Worm (Caenorhabditis elegans) whole organism, L2 larva: ENCODE data around the gene str-60.

Experiments
- F13H6.1 ChIP-seq: sonication (generic microtip); optimal IDR thresholded peaks from 2 replicates; lab custom pipeline; 2016; ENCODE audit warnings: missing genetic modification characterization, missing compliant biosample characterization
- ama-1 ChIP-seq: fragments of 150-350 bp; optimal IDR thresholded peaks from 2 replicates; lab custom pipeline; 2018; ENCODE audit warnings: inconsistent platforms
- ceh-82 ChIP-seq: fragments of 150-350 bp; optimal IDR thresholded peaks from 2 replicates; lab custom pipeline; 2014; ENCODE audit warnings: missing biosample characterization, missing genetic modification characterization
- dmd-4 ChIP-seq: sonication (generic microtip); optimal IDR thresholded peaks from 2 replicates; lab custom pipeline; 2017; ENCODE audit warnings: missing biosample characterization, missing genetic modification characterization
- elt-3 ChIP-seq: sonication (generic microtip); optimal IDR thresholded peaks from 2 replicates; lab custom pipeline; 2017; ENCODE audit warnings: missing biosample characterization, missing genetic modification characterization
- lsy-2 ChIP-seq, 2 experiments: fragments of 150-350 bp in 1 of 2; sonication (generic microtip) in 1 of 2; optimal IDR thresholded peaks; 2 replicates each; lab custom pipeline; 2014 to 2017; ENCODE audit warnings: missing biosample characterization in 2 of 2, missing genetic modification characterization in 2 of 2
- nhr-11 ChIP-seq: fragments of 150-350 bp; optimal IDR thresholded peaks from 2 replicates; lab custom pipeline; 2014; ENCODE audit warnings: missing biosample characterization, missing genetic modification characterization
- nhr-12 ChIP-seq: fragments of 150-350 bp; optimal IDR thresholded peaks from 2 replicates; lab custom pipeline; 2014; ENCODE audit warnings: missing biosample characterization, missing genetic modification characterization
- nhr-25 ChIP-seq: fragments of 150-350 bp; sonication (generic microtip); optimal IDR thresholded peaks from 3 replicates; lab custom pipeline; 2014; ENCODE audit warnings: missing biosample characterization, missing genetic modification characterization
- unc-55 ChIP-seq: fragments of 150-350 bp; sonication (generic microtip); optimal IDR thresholded peaks from 3 replicates; lab custom pipeline; 2014; ENCODE audit warnings: missing biosample characterization, missing genetic modification reagents, missing genetic modification characterization
- ztf-11 ChIP-seq: sonication (generic microtip); optimal IDR thresholded peaks from 2 replicates; lab custom pipeline; 2017; ENCODE audit warnings: missing biosample characterization, missing genetic modification characterization

ce11 chrV:15879508-15879907 lies 18.3 kb upstream of the str-60 start, which contains the start of gene nhr-84:
- no peak for TF ChIP-seq ztf-11
- TF ChIP-seq elt-3 (tag; lab: Kevin White, UChicago) = no peak
- TF ChIP-seq lsy-2 (tag; optimal IDR thresholded peaks at IDR 0.05; lab: Kevin White, UChicago) = no peak
- TF ChIP-seq dmd-4 (tag; lab: Kevin White, UChicago) = no peak
- no peak for TF ChIP-seq unc-55 (GFP tag; lab: Kevin White, UChicago)
- TF ChIP-seq nhr-11 (tag; lab: Kevin White, UChicago) = no peak
- TF ChIP-seq nhr-25 = no peak
- no peak for TF ChIP-seq ama-1 (lab: Kevin White, UChicago)
- no peak for TF ChIP-seq nhr-12 (tag; lab: Kevin White, UChicago)
- TF ChIP-seq F13H6.1 (tag; lab: Kevin White, UChicago) = no peak
- TF ChIP-seq ceh-82 (tag; lab: Kevin White, UChicago) = no peak
